Fruit fly (Drosophila melanogaster): Measurements from ENCODE around the gene Bdp1.

DNA sequence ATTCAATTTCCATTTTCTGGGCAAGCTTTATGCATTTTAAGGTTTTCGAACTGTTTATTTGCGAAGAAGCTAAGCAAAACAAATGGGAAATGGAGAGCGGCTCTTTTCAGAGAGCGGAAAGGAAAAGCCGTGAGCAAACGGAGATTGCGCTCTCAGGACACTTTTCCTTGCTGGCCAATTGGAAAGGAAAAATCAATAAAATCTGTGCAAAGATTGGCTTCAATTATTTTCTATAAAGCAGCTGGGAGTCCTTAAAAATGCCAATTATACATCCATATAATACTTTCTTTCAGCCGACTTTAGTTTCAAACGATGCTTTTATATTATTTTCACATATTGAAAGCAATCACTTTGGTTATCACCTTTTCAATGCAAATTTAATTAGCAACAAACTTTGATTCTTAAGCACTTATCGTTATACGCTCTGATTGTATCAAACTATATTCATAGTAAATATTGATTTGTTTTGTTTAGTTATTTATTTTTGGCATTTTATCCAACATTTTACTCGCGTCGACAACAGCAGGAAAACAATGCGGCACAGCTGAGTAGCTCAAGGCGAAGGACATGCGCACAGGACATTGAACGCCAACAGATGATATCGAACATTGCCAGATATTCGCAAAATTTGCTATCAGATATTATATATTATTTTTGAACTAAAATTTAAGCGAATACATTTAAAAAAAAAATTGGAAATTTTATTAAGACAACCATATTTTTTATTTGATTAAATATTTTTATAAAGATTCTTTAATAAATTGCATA is 18.9 kb downstream of the Bdp1 start, which contains the start of gene CG9395:
- no peak for TF ChIP-seq Dif (GFP tag; optimal IDR thresholded peaks at IDR 0.05; ENCODE audit: partially characterized antibody)
- TF ChIP-seq psq (GFP tag; optimal IDR thresholded peaks at IDR 0.05), result no peak
- no peak for TF ChIP-seq brk (GFP tag; optimal IDR thresholded peaks at IDR 0.05)
- no peak for TF ChIP-seq br (GFP tag; optimal IDR thresholded peaks at IDR 0.05)
- no peak for TF ChIP-seq usp (GFP tag; optimal IDR thresholded peaks at IDR 0.05)
- no peak for TF ChIP-seq Abd-B (GFP tag; optimal IDR thresholded peaks at IDR 0.05)
- TF ChIP-seq h (GFP tag; optimal IDR thresholded peaks at IDR 0.05), result no peak
- no peak for TF ChIP-seq GATAd (GFP tag; optimal IDR thresholded peaks at IDR 0.05)
- TF ChIP-seq pan (optimal IDR thresholded peaks at IDR 0.05), result no peak
- no peak for TF ChIP-seq lola (GFP tag; optimal IDR thresholded peaks at IDR 0.05)
- TF ChIP-seq sv (GFP tag; optimal IDR thresholded peaks at IDR 0.05), result no peak
- no peak for TF ChIP-seq N (GFP tag; optimal IDR thresholded peaks at IDR 0.05)
- no peak for TF ChIP-seq HLH106 (tag; optimal IDR thresholded peaks at IDR 0.05)
- no peak for TF ChIP-seq Dfd (GFP tag; optimal IDR thresholded peaks at IDR 0.05)
